Fruit fly (Drosophila melanogaster) whole organism, embryonic: Measurements from ENCODE around the gene CG6878.
A peak's percentile ranks its signal among the peaks of the same experiment; 100 is the strongest.

Experiments used
- CG10366 ChIP-seq: fragments of 200-800 bp; sonication (Bioruptor generic); IDR thresholded peaks from 2 replicates; pipeline ENCODE4 v1.3.6; 2022; ENCODE audit warnings: missing biosample characterization, missing genetic modification characterization
- CG10565 ChIP-seq: fragments of 200-800 bp; sonication (Bioruptor generic); optimal IDR thresholded peaks from 3 replicates; lab custom pipeline; 2016; ENCODE audit warnings: missing biosample characterization, mild to moderate bottlenecking, missing genetic modification characterization
- CG10979 ChIP-seq: fragments of 200-800 bp; sonication (Bioruptor generic); optimal IDR thresholded peaks from 2 replicates; lab custom pipeline; 2018; ENCODE audit warnings: missing biosample characterization, mild to moderate bottlenecking, missing genetic modification characterization, moderate library complexity
- CG11723 ChIP-seq: fragments of 200-800 bp; sonication (Bioruptor generic); optimal IDR thresholded peaks from 2 replicates; lab custom pipeline; 2017; ENCODE audit warnings: missing biosample characterization, mild to moderate bottlenecking, missing genetic modification characterization
- CG12391 ChIP-seq: fragments of 200-800 bp; sonication (Bioruptor generic); optimal IDR thresholded peaks from 3 replicates; lab custom pipeline; 2018; ENCODE audit warnings: missing biosample characterization, mild to moderate bottlenecking, missing genetic modification characterization, moderate library complexity
- CG13296 ChIP-seq: fragments of 200-800 bp; sonication (Bioruptor generic); optimal IDR thresholded peaks from 3 replicates; lab custom pipeline; 2018; ENCODE audit warnings: missing biosample characterization, mild to moderate bottlenecking, missing genetic modification characterization
- CG13424 ChIP-seq: fragments of 200-800 bp; sonication (Bioruptor generic); optimal IDR thresholded peaks from 2 replicates; lab custom pipeline; 2019; ENCODE audit warnings: missing biosample characterization, mild to moderate bottlenecking, missing genetic modification characterization, moderate library complexity
- CG14014 ChIP-seq: fragments of 200-800 bp; sonication (Bioruptor generic); IDR thresholded peaks from 2 replicates; pipeline ENCODE4 v1.3.6; 2022; ENCODE audit warnings: missing biosample characterization, missing genetic modification characterization
- CG14965 ChIP-seq: fragments of 200-800 bp; sonication (Bioruptor generic); optimal IDR thresholded peaks from 2 replicates; lab custom pipeline; 2016; ENCODE audit warnings: missing biosample characterization, missing genetic modification characterization, borderline replicate concordance
- CG15696 ChIP-seq: fragments of 200-800 bp; sonication (Bioruptor generic); optimal IDR thresholded peaks from 2 replicates; lab custom pipeline; 2019; ENCODE audit warnings: missing biosample characterization, mild to moderate bottlenecking, missing genetic modification characterization, moderate library complexity
- CG1602 ChIP-seq: fragments of 200-800 bp; sonication (Bioruptor generic); optimal IDR thresholded peaks from 3 replicates; lab custom pipeline; 2016; ENCODE audit warnings: missing biosample characterization, missing genetic modification characterization
- CG17612 ChIP-seq: fragments of 200-800 bp; sonication (Bioruptor generic); IDR thresholded peaks from 2 replicates; pipeline ENCODE4 v1.3.6; 2022; ENCODE audit warnings: missing biosample characterization, missing genetic modification characterization
- CG2120 ChIP-seq: fragments of 200-800 bp; sonication (Bioruptor generic); optimal IDR thresholded peaks from 3 replicates; lab custom pipeline; 2016; ENCODE audit warnings: missing biosample characterization, missing genetic modification characterization
- CG2129 ChIP-seq: fragments of 200-800 bp; sonication (Bioruptor generic); IDR thresholded peaks from 2 replicates; pipeline ENCODE4 v1.3.6; 2022; ENCODE audit warnings: missing biosample characterization, missing genetic modification characterization; ENCODE audit not compliant: partially characterized antibody
- CG3407 ChIP-seq: fragments of 200-800 bp; sonication (Bioruptor generic); optimal IDR thresholded peaks from 2 replicates; lab custom pipeline; 2018; ENCODE audit warnings: missing biosample characterization, mild to moderate bottlenecking, missing genetic modification characterization
- CG34376 ChIP-seq: fragments of 200-800 bp; sonication (Bioruptor generic); optimal IDR thresholded peaks from 2 replicates; lab custom pipeline; 2018; ENCODE audit warnings: missing biosample characterization, mild to moderate bottlenecking, missing genetic modification characterization
- CG3838 ChIP-seq: fragments of 200-800 bp; sonication (Bioruptor generic); optimal IDR thresholded peaks from 3 replicates; lab custom pipeline; 2016; ENCODE audit warnings: missing biosample characterization, missing genetic modification characterization
- CG42726 ChIP-seq: fragments of 200-800 bp; sonication (Bioruptor generic); IDR thresholded peaks from 2 replicates; pipeline ENCODE4 v1.3.6; 2022; ENCODE audit warnings: missing biosample characterization, missing genetic modification characterization; ENCODE audit not compliant: partially characterized antibody
- CG43689 ChIP-seq: fragments of 200-800 bp; sonication (Bioruptor generic); IDR thresholded peaks from 2 replicates; pipeline ENCODE4 v1.3.6; 2022; ENCODE audit warnings: missing biosample characterization, missing genetic modification characterization
- CG4707 ChIP-seq: fragments of 200-800 bp; sonication (Bioruptor generic); optimal IDR thresholded peaks from 2 replicates; lab custom pipeline; 2018; ENCODE audit warnings: missing biosample characterization, mild to moderate bottlenecking, missing genetic modification characterization, moderate library complexity
- CG6254 ChIP-seq: fragments of 200-800 bp; sonication (Bioruptor generic); optimal IDR thresholded peaks from 3 replicates; lab custom pipeline; 2017; ENCODE audit warnings: mild to moderate bottlenecking, missing biosample characterization, missing genetic modification reagents, missing genetic modification characterization
- CG6272 ChIP-seq: fragments of 200-800 bp; sonication (Bioruptor generic); IDR thresholded peaks from 2 replicates; pipeline ENCODE4 v1.3.6; 2022; ENCODE audit warnings: missing biosample characterization, missing genetic modification characterization
- CG7987 ChIP-seq: fragments of 200-800 bp; sonication (Bioruptor generic); optimal IDR thresholded peaks from 2 replicates; lab custom pipeline; 2018; ENCODE audit warnings: missing biosample characterization, mild to moderate bottlenecking, missing genetic modification characterization, moderate library complexity
- Deaf1 ChIP-seq: fragments of 200-800 bp; optimal IDR thresholded peaks from 3 replicates; lab custom pipeline; 2019; ENCODE audit warnings: missing biosample characterization, mild to moderate bottlenecking, missing genetic modification characterization, moderate library complexity
- Dek ChIP-seq: fragments of 200-800 bp; sonication (Bioruptor generic); optimal IDR thresholded peaks from 3 replicates; lab custom pipeline; 2019; ENCODE audit warnings: missing biosample characterization, mild to moderate bottlenecking, missing genetic modification characterization, moderate library complexity
- Eip74EF ChIP-seq, 2 experiments: fragments of 200-800 bp in 1 of 2; fragments of >200 bp in 1 of 2; sonication (Bioruptor generic) in 1 of 2; optimal IDR thresholded peaks; 2 replicates each; lab custom pipeline; 2017 to 2019; ENCODE audit warnings: missing biosample characterization in 2 of 2, missing genetic modification characterization in 2 of 2, mild to moderate bottlenecking in 1 of 2, moderate library complexity in 1 of 2
- Gsc ChIP-seq: fragments of 200-800 bp; sonication (Bioruptor generic); IDR thresholded peaks from 2 replicates; pipeline ENCODE4 v1.3.6; 2022; ENCODE audit warnings: missing biosample characterization, missing genetic modification characterization
- H15 ChIP-seq: fragments of 200-800 bp; sonication (Bioruptor generic); IDR thresholded peaks from 3 replicates; pipeline ENCODE4 v1.3.6; 2022; ENCODE audit warnings: missing biosample characterization, missing genetic modification characterization
- H2.0 ChIP-seq: fragments of 200-800 bp; sonication (Bioruptor generic); IDR thresholded peaks from 2 replicates; pipeline ENCODE4 v1.3.6; 2022; ENCODE audit warnings: missing biosample characterization, missing genetic modification characterization
- HmgD ChIP-seq: fragments of 200-800 bp; sonication (Bioruptor generic); optimal IDR thresholded peaks from 3 replicates; lab custom pipeline; 2016; ENCODE audit warnings: missing biosample characterization, missing genetic modification characterization
- Hr39 ChIP-seq: fragments of >200 bp; optimal IDR thresholded peaks from 2 replicates; lab custom pipeline; 2017
- Max ChIP-seq: fragments of 200-800 bp; sonication (Bioruptor generic); optimal IDR thresholded peaks from 2 replicates; lab custom pipeline; 2016; ENCODE audit warnings: missing biosample characterization, mild to moderate bottlenecking, missing genetic modification characterization
- Mes4 ChIP-seq: fragments of 200-800 bp; sonication (Bioruptor generic); optimal IDR thresholded peaks from 2 replicates; lab custom pipeline; 2016; ENCODE audit warnings: missing biosample characterization, missing genetic modification characterization
- Six4 ChIP-seq: fragments of 200-800 bp; sonication (Bioruptor generic); optimal IDR thresholded peaks from 2 replicates; lab custom pipeline; 2016; ENCODE audit warnings: missing biosample characterization, missing genetic modification characterization
- Sry-δ ChIP-seq: fragments of 200-800 bp; sonication (Bioruptor generic); optimal IDR thresholded peaks from 2 replicates; lab custom pipeline; 2016; ENCODE audit warnings: missing biosample characterization, missing genetic modification characterization
- Vsx1 ChIP-seq: fragments of 200-800 bp; sonication (Bioruptor generic); optimal IDR thresholded peaks from 2 replicates; lab custom pipeline; 2017; ENCODE audit warnings: missing biosample characterization, mild to moderate bottlenecking, missing genetic modification characterization, missing genetic modification reagents
- ash1 ChIP-seq: fragments of 200-800 bp; sonication (Bioruptor generic); optimal IDR thresholded peaks from 2 replicates; lab custom pipeline; 2018; ENCODE audit warnings: missing biosample characterization, mild to moderate bottlenecking, missing genetic modification characterization
- br ChIP-seq: fragments of >200 bp; optimal IDR thresholded peaks from 2 replicates; lab custom pipeline; 2017
- caup ChIP-seq: fragments of 200-800 bp; sonication (Bioruptor generic); optimal IDR thresholded peaks from 3 replicates; lab custom pipeline; 2017; ENCODE audit warnings: missing biosample characterization, mild to moderate bottlenecking, missing genetic modification characterization, moderate library complexity; ENCODE audit not compliant: severe bottlenecking
- dmrt99B ChIP-seq: fragments of 200-800 bp; sonication (Bioruptor generic); optimal IDR thresholded peaks from 2 replicates; lab custom pipeline; 2018; ENCODE audit warnings: missing biosample characterization, mild to moderate bottlenecking, missing genetic modification characterization, moderate library complexity
- en ChIP-seq: fragments of 200-800 bp; sonication (Bioruptor generic); optimal IDR thresholded peaks from 2 replicates; lab custom pipeline; 2016; ENCODE audit warnings: missing biosample characterization, missing genetic modification characterization
- gem ChIP-seq: fragments of 200-800 bp; sonication (Bioruptor generic); optimal IDR thresholded peaks from 2 replicates; lab custom pipeline; 2019; ENCODE audit warnings: missing biosample characterization, mild to moderate bottlenecking, missing genetic modification characterization, moderate library complexity
- lilli ChIP-seq: fragments of 200-800 bp; sonication (Bioruptor generic); optimal IDR thresholded peaks from 3 replicates; lab custom pipeline; 2016; ENCODE audit warnings: missing biosample characterization, missing genetic modification characterization
- lmd ChIP-seq: fragments of 200-800 bp; sonication (Bioruptor generic); IDR thresholded peaks from 2 replicates; pipeline ENCODE4 v1.3.6; 2022; ENCODE audit warnings: missing biosample characterization, missing genetic modification characterization
- luna ChIP-seq: fragments of 200-800 bp; sonication (Bioruptor generic); optimal IDR thresholded peaks from 2 replicates; lab custom pipeline; 2016; ENCODE audit warnings: missing biosample characterization, missing genetic modification characterization
- pros ChIP-seq: fragments of 200-800 bp; sonication (Bioruptor generic); optimal IDR thresholded peaks from 3 replicates; lab custom pipeline; 2019; ENCODE audit warnings: missing biosample characterization, mild to moderate bottlenecking, missing genetic modification characterization, moderate library complexity
- sens-2 ChIP-seq: fragments of 200-800 bp; sonication (Bioruptor generic); IDR thresholded peaks from 2 replicates; pipeline ENCODE4 v1.3.6; 2022; ENCODE audit warnings: missing biosample characterization, missing genetic modification characterization
- sima ChIP-seq: fragments of 200-800 bp; sonication (Bioruptor generic); optimal IDR thresholded peaks from 2 replicates; lab custom pipeline; 2016; ENCODE audit warnings: missing biosample characterization, missing genetic modification characterization
- sna ChIP-seq: fragments of 200-800 bp; sonication (Bioruptor generic); IDR thresholded peaks from 2 replicates; pipeline ENCODE4 v1.3.6; 2022; ENCODE audit warnings: missing biosample characterization, missing genetic modification characterization; ENCODE audit not compliant: partially characterized antibody
- so ChIP-seq: fragments of 200-800 bp; sonication (Bioruptor generic); IDR thresholded peaks from 3 replicates; pipeline ENCODE4 v1.3.6; 2022; ENCODE audit warnings: missing biosample characterization, missing genetic modification characterization
- sr ChIP-seq: fragments of 200-800 bp; sonication (Bioruptor generic); IDR thresholded peaks from 3 replicates; pipeline ENCODE4 v1.3.6; 2022; ENCODE audit warnings: missing biosample characterization, missing genetic modification characterization
- tap ChIP-seq: fragments of 200-800 bp; optimal IDR thresholded peaks from 3 replicates; lab custom pipeline; 2019; ENCODE audit warnings: missing biosample characterization, mild to moderate bottlenecking, missing genetic modification characterization, moderate library complexity

CG6878 gene

DNA sequence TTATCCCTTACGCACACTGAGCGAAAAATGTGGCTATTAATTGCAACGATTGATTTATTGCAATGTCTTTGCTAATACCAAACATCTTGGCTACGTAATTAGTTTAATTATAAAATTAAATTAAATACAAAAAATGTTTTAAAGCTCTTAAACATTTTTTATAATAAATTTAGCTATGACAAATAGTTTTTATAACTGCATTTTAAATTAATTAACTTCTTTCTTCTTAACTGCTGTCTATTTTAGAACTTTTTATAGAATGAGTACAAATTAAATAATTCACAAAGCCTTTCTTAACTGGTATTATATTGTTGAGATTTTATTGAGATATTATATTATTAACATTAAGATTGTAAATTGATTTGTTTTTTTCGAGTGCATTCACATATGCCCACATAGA lies 13.2 kb downstream of the CG6878 start (continued):
- TF ChIP-seq CG2129 (GFP tag; lab: Robert Waterston, UW): no peak
- TF ChIP-seq lmd (GFP tag; lab: Robert Waterston, UW): no peak
- TF ChIP-seq CG14965 (GFP tag; lab: Kevin White, UChicago): no peak
- peak; percentile 64 for TF ChIP-seq gem (tag; lab: Kevin White, UChicago)
- no peak for TF ChIP-seq sna (GFP tag; lab: Robert Waterston, UW)
- no peak for TF ChIP-seq HmgD
- no peak for TF ChIP-seq Hr39
- TF ChIP-seq Max: no peak
- no peak for TF ChIP-seq tap (tag; lab: Kevin White, UChicago)
- no peak for TF ChIP-seq CG43689 (GFP tag; lab: Robert Waterston, UW)
- TF ChIP-seq Six4: no peak
- peak; percentile 23 for TF ChIP-seq CG1602 (GFP tag; lab: Kevin White, UChicago)
- TF ChIP-seq CG15696 (tag; lab: Kevin White, UChicago): no peak
- TF ChIP-seq CG6254: peak; percentile 2
- TF ChIP-seq caup: no peak
- no peak for TF ChIP-seq CG13296
- no peak for TF ChIP-seq Deaf1 (tag; lab: Kevin White, UChicago)
- TF ChIP-seq CG6272: no peak
- TF ChIP-seq CG10979: peak; percentile 83
- TF ChIP-seq CG3838: no peak
- TF ChIP-seq Eip74EF (GFP tag; optimal IDR thresholded peaks at IDR 0.05; lab: Kevin White, UChicago): peak in 1 of 2 experiments; percentile 13
- no peak for TF ChIP-seq sens-2
- no peak for TF ChIP-seq Dek
- TF ChIP-seq CG3407 (GFP tag; lab: Kevin White, UChicago): peak; percentile 5
- no peak for TF ChIP-seq Mes4 (GFP tag; lab: Kevin White, UChicago)
- TF ChIP-seq CG17612 (GFP tag; lab: Robert Waterston, UW): no peak
- TF ChIP-seq lilli (GFP tag; lab: Kevin White, UChicago): no peak
- no peak for TF ChIP-seq CG11723
- TF ChIP-seq CG42726 (GFP tag; lab: Robert Waterston, UW): no peak
- no peak for TF ChIP-seq CG14014 (GFP tag; lab: Robert Waterston, UW)
- TF ChIP-seq so (GFP tag; lab: Robert Waterston, UW): no peak
- TF ChIP-seq CG4707 (GFP tag; lab: Kevin White, UChicago): no peak
- no peak for TF ChIP-seq CG10565 (GFP tag; lab: Kevin White, UChicago)
- no peak for TF ChIP-seq sima (GFP tag; lab: Kevin White, UChicago)
- TF ChIP-seq ash1 (GFP tag; lab: Kevin White, UChicago): no peak
- peak; percentile 44 for TF ChIP-seq dmrt99B (tag; lab: Kevin White, UChicago)
- TF ChIP-seq en (GFP tag; lab: Kevin White, UChicago): no peak
- peak; percentile 31 for TF ChIP-seq CG13424 (tag; lab: Kevin White, UChicago)
- no peak for TF ChIP-seq CG2120
- TF ChIP-seq luna (GFP tag; lab: Kevin White, UChicago): no peak
- no peak for TF ChIP-seq Gsc (GFP tag; lab: Robert Waterston, UW)
- TF ChIP-seq H15 (GFP tag; lab: Robert Waterston, UW): no peak
- TF ChIP-seq Sry-δ: no peak
- no peak for TF ChIP-seq CG10366 (GFP tag; lab: Robert Waterston, UW)
- TF ChIP-seq CG34376 (GFP tag; lab: Kevin White, UChicago): no peak
- no peak for TF ChIP-seq br (lab: Kevin White, UChicago)
- TF ChIP-seq sr (GFP tag; lab: Robert Waterston, UW): no peak
- no peak for TF ChIP-seq CG7987
- TF ChIP-seq H2.0 (GFP tag; lab: Robert Waterston, UW): no peak
- TF ChIP-seq CG12391 (tag; lab: Kevin White, UChicago): peak; percentile 45
- no peak for TF ChIP-seq Vsx1 (GFP tag; lab: Kevin White, UChicago)
- TF ChIP-seq pros (GFP tag; lab: Kevin White, UChicago): no peak
